Fruit fly (Drosophila melanogaster) S2 (cell line): Measurements from ENCODE around the gene Atxn7.

Experiments used
- CG8478 ChIP-seq: fragments of >200 bp; optimal IDR thresholded peaks from 2 replicates; lab custom pipeline; 2018
- CTCF ChIP-seq, 2 experiments: fragments of >200 bp; optimal IDR thresholded peaks; 2 replicates each; lab custom pipeline; 2018

- no peak for TF ChIP-seq CG8478
- TF ChIP-seq CTCF (optimal IDR thresholded peaks at IDR 0.05; lab: Kevin White, UChicago) = no peak
Observed at dm6 chr2L:2348479-2348878, 27.2 kb upstream of the Atxn7 start.
